Worm (Caenorhabditis elegans) whole organism, L1 larva: Measurements from ENCODE around the gene ZC477.7.

ENCODE experiments used
- C04F5.9 ChIP-seq: sonication (generic microtip); optimal IDR thresholded peaks from 2 replicates; lab custom pipeline; 2016; ENCODE audit warnings: missing genetic modification characterization, missing compliant biosample characterization
- C34B4.2 ChIP-seq: sonication (generic microtip); optimal IDR thresholded peaks from 2 replicates; lab custom pipeline; 2017; ENCODE audit warnings: mild to moderate bottlenecking, missing genetic modification characterization, missing compliant biosample characterization
- Y116A8C.19 ChIP-seq: sonication (generic microtip); optimal IDR thresholded peaks from 2 replicates; lab custom pipeline; 2016; ENCODE audit warnings: missing compliant biosample characterization, missing genetic modification characterization, borderline replicate concordance
- ama-1 ChIP-seq: fragments of 150-350 bp; optimal IDR thresholded peaks from 2 replicates; lab custom pipeline; 2014
- ceh-8 ChIP-seq: fragments of 200-800 bp; sonication (Bioruptor generic); optimal IDR thresholded peaks from 2 replicates; lab custom pipeline; 2018; ENCODE audit warnings: mild to moderate bottlenecking, missing genetic modification characterization, moderate library complexity, missing compliant biosample characterization
- ces-1 ChIP-seq: fragments of 150-350 bp; optimal IDR thresholded peaks from 2 replicates; lab custom pipeline; 2014; ENCODE audit warnings: missing biosample characterization, missing genetic modification reagents, missing genetic modification characterization
- dpl-1 ChIP-seq, 3 experiments: fragments of 150-350 bp in 2 of 3; sonication (generic microtip) in 1 of 3; optimal IDR thresholded peaks; 2 replicates each; lab custom pipeline; 2014 to 2017; ENCODE audit warnings: missing biosample characterization in 3 of 3, missing genetic modification characterization in 3 of 3, missing genetic modification reagents in 3 of 3
- dsc-1 ChIP-seq: sonication (generic microtip); optimal IDR thresholded peaks from 2 replicates; lab custom pipeline; 2016; ENCODE audit warnings: mild to moderate bottlenecking, missing genetic modification characterization, missing compliant biosample characterization
- efl-3 ChIP-seq: fragments of 200-800 bp; sonication (Bioruptor generic); optimal IDR thresholded peaks from 2 replicates; lab custom pipeline; 2018; ENCODE audit warnings: mild to moderate bottlenecking, missing genetic modification characterization, missing compliant biosample characterization
- egl-13 ChIP-seq: sonication (generic microtip); optimal IDR thresholded peaks from 2 replicates; lab custom pipeline; 2016; ENCODE audit warnings: missing genotype, missing genetic modification reagents, missing genetic modification characterization, missing compliant biosample characterization
- egl-27 ChIP-seq, 2 experiments: fragments of 150-350 bp in 1 of 2; sonication (generic microtip); optimal IDR thresholded peaks; 3 replicates each; lab custom pipeline; 2017 to 2018; ENCODE audit warnings: missing biosample characterization in 2 of 2, missing genetic modification characterization in 2 of 2, missing genetic modification reagents in 2 of 2
- elt-3 ChIP-seq, 6 experiments: fragments of 150-350 bp in 1 of 6; sonication (generic microtip); optimal IDR thresholded peaks; 2 replicates each; lab custom pipeline; 2017 to 2018; ENCODE audit warnings: missing biosample characterization in 6 of 6, missing genetic modification characterization in 6 of 6, inconsistent platforms in 1 of 6
- ets-5 ChIP-seq: fragments of 200-800 bp; sonication (Bioruptor generic); IDR thresholded peaks from 2 replicates; pipeline ENCODE4 v1.3.6; 2022; ENCODE audit warnings: missing genetic modification characterization, missing compliant biosample characterization
- fkh-4 ChIP-seq: sonication (generic microtip); optimal IDR thresholded peaks from 2 replicates; lab custom pipeline; 2016; ENCODE audit warnings: missing compliant biosample characterization, missing genetic modification characterization, borderline replicate concordance
- fkh-8 ChIP-seq: sonication (generic microtip); optimal IDR thresholded peaks from 2 replicates; lab custom pipeline; 2016; ENCODE audit warnings: mild to moderate bottlenecking, missing genetic modification characterization, missing compliant biosample characterization
- fos-1 ChIP-seq: fragments of 150-350 bp; optimal IDR thresholded peaks from 2 replicates; lab custom pipeline; 2014; ENCODE audit warnings: missing biosample characterization, missing genetic modification characterization
- grh-1 ChIP-seq: fragments of 200-800 bp; sonication (Bioruptor generic); IDR thresholded peaks from 2 replicates; pipeline ENCODE4 v1.3.6; 2022; ENCODE audit warnings: missing genetic modification reagents, missing genetic modification characterization, missing compliant biosample characterization
- hlh-17 ChIP-seq: fragments of 200-800 bp; sonication (Bioruptor generic); optimal IDR thresholded peaks from 2 replicates; lab custom pipeline; 2018; ENCODE audit warnings: missing genetic modification characterization, mild to moderate bottlenecking, missing compliant biosample characterization, moderate library complexity, borderline replicate concordance
- irx-1 ChIP-seq: sonication (generic microtip); optimal IDR thresholded peaks from 2 replicates; lab custom pipeline; 2016; ENCODE audit warnings: missing genetic modification characterization, missing compliant biosample characterization
- isw-1 ChIP-seq: fragments of 200-800 bp; sonication (Bioruptor generic); IDR thresholded peaks from 2 replicates; pipeline ENCODE4 v1.3.6; 2022; ENCODE audit warnings: missing genetic modification characterization, missing compliant biosample characterization
- jun-1 ChIP-seq: fragments of 150-350 bp; optimal IDR thresholded peaks from 2 replicates; lab custom pipeline; 2014; ENCODE audit warnings: missing biosample characterization, missing genetic modification reagents, missing genetic modification characterization
- lin-14 ChIP-seq: fragments of 200-800 bp; sonication (Bioruptor generic); optimal IDR thresholded peaks from 2 replicates; lab custom pipeline; 2018; ENCODE audit warnings: mild to moderate bottlenecking, missing genetic modification characterization, moderate library complexity, missing compliant biosample characterization
- lin-39 ChIP-seq: fragments of 150-350 bp; optimal IDR thresholded peaks from 2 replicates; lab custom pipeline; 2014; ENCODE audit warnings: missing biosample characterization, missing genetic modification reagents, missing genetic modification characterization
- mab-9 ChIP-seq: fragments of 200-800 bp; sonication (Bioruptor generic); IDR thresholded peaks from 2 replicates; pipeline ENCODE4 v1.3.6; 2022; ENCODE audit warnings: missing genetic modification reagents, missing genetic modification characterization, missing compliant biosample characterization
- mef-2 ChIP-seq: fragments of 150-350 bp; optimal IDR thresholded peaks from 2 replicates; lab custom pipeline; 2014; ENCODE audit warnings: missing biosample characterization, missing genetic modification characterization
- nhr-12 ChIP-seq: sonication (generic microtip); optimal IDR thresholded peaks from 2 replicates; lab custom pipeline; 2017; ENCODE audit warnings: missing biosample characterization, missing genetic modification characterization
- nhr-19 ChIP-seq: fragments of 200-800 bp; sonication (Bioruptor generic); conservative IDR thresholded peaks from 2 replicates; pipeline ENCODE4 v1.3.6; 2022; ENCODE audit warnings: missing genetic modification characterization, missing compliant biosample characterization
- nhr-20 ChIP-seq: sonication (generic microtip); optimal IDR thresholded peaks from 2 replicates; lab custom pipeline; 2016; ENCODE audit warnings: mild to moderate bottlenecking, missing genetic modification characterization, missing compliant biosample characterization
- nhr-28 ChIP-seq: fragments of 150-350 bp; optimal IDR thresholded peaks from 2 replicates; lab custom pipeline; 2014; ENCODE audit warnings: missing biosample characterization, missing genetic modification characterization
- nhr-47 ChIP-seq: sonication (generic microtip); optimal IDR thresholded peaks from 2 replicates; lab custom pipeline; 2016; ENCODE audit warnings: mild to moderate bottlenecking, missing genetic modification characterization, moderate library complexity, missing compliant biosample characterization
- nhr-71 ChIP-seq: sonication (generic microtip); optimal IDR thresholded peaks from 2 replicates; lab custom pipeline; 2016; ENCODE audit warnings: mild to moderate bottlenecking, missing genetic modification characterization, moderate library complexity, missing compliant biosample characterization
- nhr-85 ChIP-seq: sonication (generic microtip); peaks from one replicate; lab custom pipeline; 2016; ENCODE audit warnings: missing genetic modification characterization, inconsistent platforms, missing compliant biosample characterization
- pax-3 ChIP-seq: fragments of 200-800 bp; sonication (Bioruptor generic); optimal IDR thresholded peaks from 2 replicates; lab custom pipeline; 2018; ENCODE audit warnings: mild to moderate bottlenecking, missing genetic modification characterization, moderate library complexity, missing compliant biosample characterization
- sox-4 ChIP-seq: sonication (generic microtip); optimal IDR thresholded peaks from 2 replicates; lab custom pipeline; 2016; ENCODE audit warnings: missing genetic modification characterization, missing compliant biosample characterization
- tbx-2 ChIP-seq: sonication (generic microtip); optimal IDR thresholded peaks from 2 replicates; lab custom pipeline; 2016; ENCODE audit warnings: missing genetic modification characterization, missing compliant biosample characterization
- unc-130 ChIP-seq: fragments of 150-350 bp; optimal IDR thresholded peaks from 2 replicates; lab custom pipeline; 2017; ENCODE audit warnings: missing biosample characterization, missing genetic modification characterization, inconsistent platforms
- unc-30 ChIP-seq: sonication (generic microtip); optimal IDR thresholded peaks from 2 replicates; lab custom pipeline; 2017; ENCODE audit warnings: missing biosample characterization, missing genetic modification characterization
- unc-86 ChIP-seq: sonication (generic microtip); optimal IDR thresholded peaks from 2 replicates; lab custom pipeline; 2016; ENCODE audit warnings: missing genetic modification characterization, missing compliant biosample characterization
- unc-98 ChIP-seq: fragments of 200-800 bp; sonication (Bioruptor generic); IDR thresholded peaks from 2 replicates; pipeline ENCODE4 v1.3.6; 2022; ENCODE audit warnings: missing genetic modification characterization, missing compliant biosample characterization
- vab-15 ChIP-seq: sonication (generic microtip); optimal IDR thresholded peaks from 2 replicates; lab custom pipeline; 2017; ENCODE audit warnings: missing genotype, mild to moderate bottlenecking, missing genetic modification characterization, missing compliant biosample characterization
- zag-1 ChIP-seq: fragments of 150-350 bp; optimal IDR thresholded peaks from 2 replicates; lab custom pipeline; 2014; ENCODE audit warnings: missing biosample characterization, missing genetic modification characterization
- zip-4 ChIP-seq: fragments of 200-800 bp; sonication (Bioruptor generic); optimal IDR thresholded peaks from 2 replicates; lab custom pipeline; 2018; ENCODE audit warnings: mild to moderate bottlenecking, missing genetic modification characterization, moderate library complexity, missing compliant biosample characterization
- ztf-11 ChIP-seq, 2 experiments: sonication (generic microtip); optimal IDR thresholded peaks; 2 replicates each; lab custom pipeline; 2016 to 2017; ENCODE audit warnings: missing genetic modification characterization in 2 of 2, missing biosample characterization in 1 of 2, missing compliant biosample characterization in 1 of 2
- ztf-4 ChIP-seq: fragments of 150-350 bp; optimal IDR thresholded peaks from 2 replicates; lab custom pipeline; 2014; ENCODE audit warnings: missing biosample characterization, missing genetic modification characterization

ZC477.7 gene

DNA sequence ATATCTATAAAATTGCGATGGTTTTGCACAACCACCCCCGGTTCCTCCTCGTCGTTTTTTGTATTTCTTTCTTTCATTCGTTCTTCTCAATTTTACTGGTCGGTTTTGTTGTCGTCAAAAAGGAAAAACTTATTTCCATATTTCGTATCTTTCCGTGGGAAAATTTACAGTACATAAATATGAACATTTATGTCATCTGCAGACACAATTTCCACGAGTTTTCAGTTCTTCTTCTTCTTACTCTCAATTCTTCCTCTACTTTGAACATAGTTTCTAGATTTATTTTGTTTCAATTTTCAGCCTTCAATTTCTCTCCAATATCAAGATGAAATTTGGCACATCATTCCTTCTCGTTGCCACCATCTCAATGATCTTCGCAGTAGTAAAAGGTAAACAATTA, 30.0 kb downstream of the ZC477.7 start, which contains the start of gene Y43B11AR.1:
Gene Y43B11AR.1, plus strand, starts transcription at position 301 of the 400 bp plus-strand sequence.
- TF ChIP-seq zag-1 (tag; lab: Kevin White, UChicago) (no peak), ets-5 (GFP tag; lab: Robert Waterston, UW) (no peak), nhr-47 (no peak), nhr-20 (tag; lab: Kevin White, UChicago) (no peak)

DNA sequence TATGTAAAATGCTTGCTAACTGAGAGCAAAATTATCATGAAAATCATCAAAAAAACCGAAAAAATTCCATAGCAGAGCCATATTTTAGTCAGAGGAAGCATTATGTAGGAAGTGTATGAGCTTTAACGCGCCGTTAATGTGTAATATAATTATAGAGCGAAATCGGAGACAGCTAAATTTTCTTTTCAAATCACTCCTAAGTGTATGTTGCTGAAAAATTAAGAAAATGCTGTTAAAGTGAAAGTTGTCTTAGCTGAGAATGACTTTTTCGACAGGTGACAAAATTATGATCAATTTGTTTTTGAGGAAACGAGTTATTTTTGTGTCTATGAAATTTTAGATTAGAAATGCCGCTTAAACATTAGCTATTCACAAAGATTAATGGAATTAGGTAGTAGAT, 36.2 kb downstream of the ZC477.7 start, which contains the start of gene srg-50:
Gene srg-50, minus strand, starts transcription at position 101 of the 400 bp plus-strand sequence.
- no peak for TF ChIP-seq mab-9 (GFP tag; lab: Robert Waterston, UW)
- TF ChIP-seq C34B4.2 (tag; lab: Kevin White, UChicago): no peak
- no peak for TF ChIP-seq nhr-20 (tag; lab: Kevin White, UChicago)
- TF ChIP-seq ets-5 (GFP tag; lab: Robert Waterston, UW): no peak
- no peak for TF ChIP-seq nhr-12
- no peak for TF ChIP-seq nhr-19 (GFP tag; lab: Robert Waterston, UW)
- no peak for TF ChIP-seq tbx-2 (tag; lab: Kevin White, UChicago)
- TF ChIP-seq efl-3 (GFP tag; lab: Kevin White, UChicago): no peak
- no peak for TF ChIP-seq ces-1 (GFP tag; lab: Kevin White, UChicago)
- TF ChIP-seq lin-14 (GFP tag; lab: Kevin White, UChicago): no peak
- TF ChIP-seq unc-130 (tag; lab: Kevin White, UChicago): no peak
- no peak for TF ChIP-seq hlh-17 (GFP tag; lab: Kevin White, UChicago)
- no peak for TF ChIP-seq isw-1 (GFP tag; lab: Robert Waterston, UW)
- no peak for TF ChIP-seq fkh-4 (tag; lab: Kevin White, UChicago)
- TF ChIP-seq ztf-11 (tag; optimal IDR thresholded peaks at IDR 0.05; lab: Kevin White, UChicago): no peak
- TF ChIP-seq irx-1 (tag; lab: Kevin White, UChicago): no peak
- TF ChIP-seq ztf-4 (tag; lab: Kevin White, UChicago): no peak
- no peak for TF ChIP-seq pax-3
- no peak for TF ChIP-seq lin-39 (tag; lab: Kevin White, UChicago)

DNA sequence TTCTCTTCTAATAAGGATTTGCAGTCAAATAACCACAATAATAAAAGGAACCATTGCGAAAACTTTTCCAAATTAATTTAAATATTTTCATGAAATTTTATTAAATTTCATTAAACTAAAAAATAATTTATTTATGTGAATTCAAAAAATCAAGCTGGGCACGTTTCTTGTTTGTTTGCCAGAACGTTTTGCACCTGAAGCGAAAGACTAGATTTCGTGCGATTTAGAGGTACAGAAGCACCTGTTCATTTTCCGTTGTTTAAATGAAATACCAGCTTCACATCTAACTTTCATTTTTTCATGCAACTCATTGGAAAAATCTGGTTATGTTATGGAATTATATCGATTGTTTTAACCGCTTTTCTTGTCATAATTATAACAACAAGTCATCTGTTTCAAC, 39.1 kb downstream of the ZC477.7 start, which contains the start of gene srg-48:
Gene srg-48, plus strand, starts transcription at position 301 of the 400 bp plus-strand sequence.
- TF ChIP-seq nhr-28 (tag; lab: Kevin White, UChicago) (no peak), zip-4 (GFP tag; lab: Kevin White, UChicago) (no peak), sox-4 (tag; lab: Kevin White, UChicago) (no peak), unc-86 (tag; lab: Kevin White, UChicago) (no peak), nhr-71 (tag; lab: Kevin White, UChicago) (no peak), Y116A8C.19 (tag; lab: Kevin White, UChicago) (no peak), egl-13 (tag; lab: Kevin White, UChicago) (no peak)
- TF ChIP-seq, all 84 proteins: peak for 0

DNA sequence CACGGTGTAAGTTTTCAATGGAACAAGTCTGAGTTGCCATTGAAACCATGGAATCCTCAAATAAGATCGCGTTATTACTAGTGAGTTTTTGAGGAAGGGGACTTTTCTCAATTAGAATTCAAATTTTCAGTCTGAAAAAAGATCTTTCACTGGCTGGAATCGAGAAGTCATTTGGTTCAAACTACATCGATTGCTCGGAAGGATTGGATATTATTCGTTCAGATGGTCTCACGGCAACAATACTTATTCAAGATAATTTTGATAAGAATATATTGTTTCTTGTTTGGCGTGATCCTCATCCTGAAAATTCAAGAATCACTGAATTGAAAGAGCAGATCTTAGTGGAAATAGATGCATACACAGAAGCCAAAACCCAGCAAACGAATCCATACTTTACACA, 43.8 kb downstream of the ZC477.7 start:
- TF ChIP-seq tbx-2 (tag; lab: Kevin White, UChicago): no peak
- TF ChIP-seq zip-4 (GFP tag; lab: Kevin White, UChicago): no peak
- no peak for TF ChIP-seq nhr-85 (tag; lab: Kevin White, UChicago)
- TF ChIP-seq dsc-1 (tag; lab: Kevin White, UChicago): no peak
- TF ChIP-seq ama-1 (lab: Kevin White, UChicago): no peak
- no peak for TF ChIP-seq unc-30 (tag; lab: Kevin White, UChicago)

DNA sequence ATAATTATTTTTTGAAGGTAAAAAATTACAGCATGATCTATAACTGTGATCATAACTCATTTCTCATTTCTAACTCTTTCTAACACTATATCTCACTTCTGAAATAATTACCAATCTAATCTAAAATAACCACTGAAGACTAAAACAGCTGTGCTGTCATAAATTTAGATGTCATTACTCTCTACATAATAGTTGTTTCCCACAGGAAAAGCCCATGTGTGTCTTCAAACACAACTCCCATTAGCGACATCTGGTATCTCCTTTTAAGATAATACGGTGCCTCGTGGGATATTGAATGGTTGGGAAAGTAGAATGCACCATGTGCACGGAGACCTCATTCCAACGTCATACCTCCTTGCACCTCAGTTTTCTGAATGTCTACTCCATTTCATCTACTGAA, 46.2 kb downstream of the ZC477.7 start, which contains the start of gene Y43B11AL.1:
Gene Y43B11AL.1, plus strand, starts transcription at position 301 of the 400 bp plus-strand sequence.
- TF ChIP-seq dsc-1 (tag; lab: Kevin White, UChicago) (no peak), nhr-85 (tag; lab: Kevin White, UChicago) (no peak), fkh-8 (no peak), fkh-4 (tag; lab: Kevin White, UChicago) (no peak), dpl-1 (GFP tag; optimal IDR thresholded peaks at IDR 0.05; lab: Kevin White, UChicago) (no peak), egl-27 (tag; optimal IDR thresholded peaks at IDR 0.05; lab: Kevin White, UChicago) (no peak), efl-3 (GFP tag; lab: Kevin White, UChicago) (no peak), mef-2 (tag; lab: Kevin White, UChicago) (no peak), vab-15 (tag; lab: Kevin White, UChicago) (no peak), unc-86 (tag; lab: Kevin White, UChicago) (no peak), elt-3 (tag; optimal IDR thresholded peaks at IDR 0.05; lab: Kevin White, UChicago) (no peak), ceh-8 (no peak), jun-1 (tag; lab: Kevin White, UChicago) (no peak), unc-98 (GFP tag; lab: Robert Waterston, UW) (no peak), grh-1 (GFP tag; lab: Robert Waterston, UW) (no peak), egl-13 (tag; lab: Kevin White, UChicago) (no peak), ces-1 (GFP tag; lab: Kevin White, UChicago) (no peak), C04F5.9 (tag; lab: Kevin White, UChicago) (no peak), fos-1 (tag; lab: Kevin White, UChicago) (no peak)
